Fruit fly (Drosophila melanogaster) whole organism, pupa: ENCODE measurements around the gene CG15916.

Experiments used
- CG10348 ChIP-seq: fragments of 200-800 bp; sonication (Bioruptor generic); IDR thresholded peaks from 2 replicates; pipeline ENCODE4 v1.3.6; 2022; ENCODE audit warnings: missing biosample characterization, missing genetic modification characterization
- CG12605 ChIP-seq: fragments of 200-800 bp; sonication (Bioruptor generic); IDR thresholded peaks from 2 replicates; pipeline ENCODE4 v1.3.6; 2022; ENCODE audit warnings: missing biosample characterization, missing genetic modification characterization
- CG13204 ChIP-seq: fragments of 200-800 bp; sonication (Bioruptor generic); optimal IDR thresholded peaks from 2 replicates; lab custom pipeline; 2018; ENCODE audit warnings: missing biosample characterization, mild to moderate bottlenecking, missing genetic modification characterization, moderate library complexity
- CG15710 ChIP-seq: fragments of 200-800 bp; sonication (Bioruptor generic); optimal IDR thresholded peaks from 2 replicates; lab custom pipeline; 2018; ENCODE audit warnings: missing biosample characterization, mild to moderate bottlenecking, missing genetic modification characterization, moderate library complexity
- CG17806 ChIP-seq: fragments of 200-800 bp; sonication (Bioruptor generic); optimal IDR thresholded peaks from 2 replicates; lab custom pipeline; 2018; ENCODE audit warnings: missing biosample characterization, mild to moderate bottlenecking, missing genetic modification characterization, moderate library complexity
- CG32121 ChIP-seq: fragments of 200-800 bp; sonication (Bioruptor generic); IDR thresholded peaks from 2 replicates; pipeline ENCODE4 v1.3.6; 2022; ENCODE audit warnings: missing biosample characterization, missing genetic modification characterization
- CG34367 ChIP-seq: fragments of 200-800 bp; sonication (Bioruptor generic); optimal IDR thresholded peaks from 2 replicates; lab custom pipeline; 2018; ENCODE audit warnings: missing biosample characterization, mild to moderate bottlenecking, missing genetic modification characterization
- CG4496 ChIP-seq: fragments of 200-800 bp; sonication (Bioruptor generic); IDR thresholded peaks from 3 replicates; pipeline ENCODE4 v1.3.6; 2022; ENCODE audit warnings: missing biosample characterization, missing genetic modification characterization
- CG8159 ChIP-seq: fragments of 200-800 bp; sonication (Bioruptor generic); optimal IDR thresholded peaks from 3 replicates; lab custom pipeline; 2018; ENCODE audit warnings: missing biosample characterization, mild to moderate bottlenecking, missing genetic modification characterization, moderate library complexity
- CG9948 ChIP-seq: fragments of 200-800 bp; sonication (Bioruptor generic); optimal IDR thresholded peaks from 2 replicates; lab custom pipeline; 2018; ENCODE audit warnings: missing biosample characterization, mild to moderate bottlenecking, missing genetic modification characterization, moderate library complexity
- D1 ChIP-seq: fragments of 200-800 bp; sonication (Bioruptor generic); optimal IDR thresholded peaks from 2 replicates; lab custom pipeline; 2018; ENCODE audit warnings: missing biosample characterization, mild to moderate bottlenecking, missing genetic modification characterization, moderate library complexity
- EcR ChIP-seq: fragments of 200-800 bp; sonication (Bioruptor generic); optimal IDR thresholded peaks from 3 replicates; lab custom pipeline; 2019; ENCODE audit warnings: missing biosample characterization, missing genetic modification characterization, mild to moderate bottlenecking, moderate library complexity, missing genetic modification reagents
- Ets98B ChIP-seq: fragments of 200-800 bp; sonication (Bioruptor generic); IDR thresholded peaks from 2 replicates; pipeline ENCODE4 v1.3.6; 2022; ENCODE audit warnings: missing biosample characterization, missing genetic modification characterization
- Pif1A ChIP-seq: fragments of 200-800 bp; sonication (Bioruptor generic); optimal IDR thresholded peaks from 3 replicates; lab custom pipeline; 2016; ENCODE audit warnings: missing biosample characterization, missing genetic modification characterization
- Pif1B ChIP-seq: fragments of 200-800 bp; sonication (Bioruptor generic); optimal IDR thresholded peaks from 3 replicates; lab custom pipeline; 2016; ENCODE audit warnings: missing biosample characterization, missing genetic modification characterization
- Snoo ChIP-seq: fragments of 200-800 bp; sonication (Bioruptor generic); optimal IDR thresholded peaks from 3 replicates; lab custom pipeline; 2017; ENCODE audit warnings: missing biosample characterization, mild to moderate bottlenecking, missing genetic modification characterization, inconsistent platforms
- fd96Ca ChIP-seq: fragments of 200-800 bp; sonication (Bioruptor generic); IDR thresholded peaks from 3 replicates; pipeline ENCODE4 v1.3.6; 2022; ENCODE audit warnings: missing biosample characterization, missing genetic modification characterization
- gl ChIP-seq: fragments of 200-800 bp; sonication (Bioruptor generic); optimal IDR thresholded peaks from 2 replicates; lab custom pipeline; 2018; ENCODE audit warnings: missing biosample characterization, mild to moderate bottlenecking, missing genetic modification characterization
- rn ChIP-seq: fragments of 200-800 bp; sonication (Bioruptor generic); IDR thresholded peaks from 2 replicates; pipeline ENCODE4 v1.3.6; 2022; ENCODE audit warnings: missing biosample characterization, missing genetic modification characterization

Gene CG15916

dm6 chrX:15889780-15890608, at the start of gene CG15916, which contains the start of gene MSBP:
Gene CG15916 (plus strand): TSS chrX:15890589.
Gene MSBP (minus strand): TSS chrX:15890109.
- TF ChIP-seq fd96Ca (GFP tag; lab: Robert Waterston, UW) = no peak
- peak; percentile 18 for TF ChIP-seq CG34367 (tag; lab: Kevin White, UChicago)
- TF ChIP-seq rn (GFP tag; lab: Robert Waterston, UW) = no peak
- peak; percentile 32 for TF ChIP-seq CG15710 (tag; lab: Kevin White, UChicago)
- TF ChIP-seq Pif1A (GFP tag; lab: Kevin White, UChicago) = no peak
- TF ChIP-seq CG13204 (GFP tag; lab: Kevin White, UChicago) = no peak
- TF ChIP-seq CG12605 (GFP tag; lab: Robert Waterston, UW) = no peak
- no peak for TF ChIP-seq Pif1B (GFP tag; lab: Kevin White, UChicago)
- peak; percentile 64 for TF ChIP-seq CG8159 (tag; lab: Kevin White, UChicago)
- peak; percentile 13 for TF ChIP-seq Snoo
- TF ChIP-seq CG32121 (GFP tag; lab: Robert Waterston, UW) = no peak
- TF ChIP-seq CG9948 (tag; lab: Kevin White, UChicago) = peak; percentile 32
- peak; percentile 5 for TF ChIP-seq gl (tag; lab: Kevin White, UChicago)
- peak; percentile 16; the same call in 1 of the 3 replicates for TF ChIP-seq CG4496 (GFP tag; lab: Robert Waterston, UW)
- TF ChIP-seq Ets98B (GFP tag; lab: Robert Waterston, UW) = no peak
- TF ChIP-seq, all 21 proteins: peak for 7

dm6 chrX:15841346-15841745, 49.0 kb upstream of the CG15916 start:
- TF ChIP-seq Snoo = no peak
- TF ChIP-seq CG8159 (tag; lab: Kevin White, UChicago) = no peak
- no peak for TF ChIP-seq Ets98B (GFP tag; lab: Robert Waterston, UW)
- no peak for TF ChIP-seq Pif1A (GFP tag; lab: Kevin White, UChicago)
- no peak for TF ChIP-seq CG15710 (tag; lab: Kevin White, UChicago)
- TF ChIP-seq CG9948 (tag; lab: Kevin White, UChicago) = no peak
- no peak for TF ChIP-seq CG32121 (GFP tag; lab: Robert Waterston, UW)
- TF ChIP-seq Pif1B (GFP tag; lab: Kevin White, UChicago) = no peak
- no peak for TF ChIP-seq CG13204 (GFP tag; lab: Kevin White, UChicago)
- no peak for TF ChIP-seq CG10348 (GFP tag; lab: Robert Waterston, UW)
- no peak for TF ChIP-seq CG12605 (GFP tag; lab: Robert Waterston, UW)
- no peak for TF ChIP-seq CG34367 (tag; lab: Kevin White, UChicago)

dm6 chrX:15844139-15844538, 46.2 kb upstream of the CG15916 start, which contains the start of the genes ArgRS and CG8578:
Gene ArgRS (minus strand): TSS chrX:15844145.
Gene CG8578 (plus strand): TSS chrX:15844476.
- TF ChIP-seq Pif1B (GFP tag; lab: Kevin White, UChicago) = peak; percentile 52
- no peak for TF ChIP-seq fd96Ca (GFP tag; lab: Robert Waterston, UW)
- TF ChIP-seq CG9948 (tag; lab: Kevin White, UChicago) = peak; percentile 3
- TF ChIP-seq rn (GFP tag; lab: Robert Waterston, UW) = peak; percentile 55
- no peak for TF ChIP-seq EcR (GFP tag; lab: Kevin White, UChicago)
- peak; percentile 47; the same call in 1 of the 2 replicates for TF ChIP-seq CG32121 (GFP tag; lab: Robert Waterston, UW)
- no peak for TF ChIP-seq Ets98B (GFP tag; lab: Robert Waterston, UW)
- TF ChIP-seq CG15710 (tag; lab: Kevin White, UChicago) = peak; percentile 22
- TF ChIP-seq Snoo = peak; percentile 60
- peak; percentile 82 for TF ChIP-seq CG4496 (GFP tag; lab: Robert Waterston, UW)
- TF ChIP-seq CG34367 (tag; lab: Kevin White, UChicago) = no peak
- TF ChIP-seq, all 21 proteins: peak for 7

dm6 chrX:15849021-15849420, 41.4 kb upstream of the CG15916 start, which contains the start of gene sun:
Gene sun (minus strand): TSS chrX:15849258.
- no peak for TF ChIP-seq CG17806
- no peak for TF ChIP-seq CG13204 (GFP tag; lab: Kevin White, UChicago)
- TF ChIP-seq CG32121 (GFP tag; lab: Robert Waterston, UW) = no peak
- no peak for TF ChIP-seq D1 (tag; lab: Kevin White, UChicago)
- no peak for TF ChIP-seq Pif1A (GFP tag; lab: Kevin White, UChicago)

dm6 chrX:15852815-15853542, 37.4 kb upstream of the CG15916 start, which contains the start of the genes UBL3 and CG15914:
Gene UBL3 (minus strand): TSS chrX:15853175.
Gene CG15914 (plus strand): TSS chrX:15853421.
- peak; percentile 25 for TF ChIP-seq Pif1B (GFP tag; lab: Kevin White, UChicago)
- no peak for TF ChIP-seq CG8159 (tag; lab: Kevin White, UChicago)

- TF ChIP-seq CG4496 (GFP tag; lab: Robert Waterston, UW) (0 out of 3 replicates have a peak, but pooled peaks have one; percentile 29), EcR (GFP tag; lab: Kevin White, UChicago) (no peak), CG10348 (GFP tag; lab: Robert Waterston, UW) (no peak), Ets98B (GFP tag; lab: Robert Waterston, UW) (0 out of 2 replicates have a peak, but pooled peaks have one; percentile 7)
- TF ChIP-seq, all 21 proteins: peak for 2
Measured at dm6 chrX:15857601-15858284, 32.6 kb upstream of the CG15916 start, which contains the start of the genes CG46440 and Myb. Gene CG46440 (minus strand): TSS chrX:15857823. Gene Myb (minus strand): TSS chrX:15857823.
